Fruit fly (Drosophila melanogaster): ENCODE measurements around the gene CG6813.

DNA sequence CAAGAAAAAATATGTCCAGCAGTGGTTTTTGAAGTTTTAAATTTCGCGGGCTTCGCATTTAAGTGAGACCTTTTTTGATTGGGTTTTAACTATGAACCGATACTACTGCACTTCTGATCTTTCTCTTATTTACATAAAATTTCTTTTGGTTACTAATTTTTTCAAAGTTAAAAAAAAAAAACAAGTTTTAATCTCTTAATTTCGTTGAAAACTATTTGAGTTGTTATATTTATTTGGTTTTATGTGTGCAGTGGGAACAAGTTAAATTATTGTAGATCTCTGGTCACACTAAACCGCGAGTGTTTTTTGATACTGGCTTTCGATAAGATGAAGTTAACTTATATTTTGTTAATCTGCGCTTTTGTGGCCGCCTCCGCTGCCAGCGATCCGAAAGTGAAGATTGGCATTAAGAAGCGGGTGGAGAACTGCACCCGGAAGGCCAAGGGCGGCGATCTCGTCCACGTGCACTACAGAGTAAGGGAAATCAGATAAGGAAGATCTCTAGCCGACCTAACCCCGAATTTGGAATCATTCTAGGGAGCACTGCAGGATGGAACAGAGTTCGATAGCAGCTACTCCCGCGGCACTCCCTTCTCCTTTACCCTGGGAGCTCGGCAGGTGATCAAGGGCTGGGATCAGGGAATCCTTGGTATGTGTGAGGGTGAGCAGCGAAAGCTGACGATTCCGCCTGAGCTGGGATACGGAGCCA, 47.7 kb upstream of the CG6813 start, which contains the start of gene CG14715:
- TF ChIP-seq Ets96B (tag; optimal IDR thresholded peaks at IDR 0.05) (no peak), CG6808 (GFP tag; optimal IDR thresholded peaks at IDR 0.05) (no peak), CG6276 (GFP tag; optimal IDR thresholded peaks at IDR 0.05) (no peak), CG8319 (GFP tag; optimal IDR thresholded peaks at IDR 0.05) (no peak), Sox15 (GFP tag; optimal IDR thresholded peaks at IDR 0.05) (peak; percentile 6), Lpt (GFP tag; optimal IDR thresholded peaks at IDR 0.05) (no peak), CG8119 (GFP tag; IDR thresholded peaks at IDR 0.05) (no peak), Eip93F (GFP tag; optimal IDR thresholded peaks at IDR 0.05) (no peak), cyc (GFP tag; optimal IDR thresholded peaks at IDR 0.05) (peak; percentile 39), Sox102F (GFP tag; optimal IDR thresholded peaks at IDR 0.05) (no peak), svp (GFP tag) (peak; percentile 94), pdm3 (GFP tag; optimal IDR thresholded peaks at IDR 0.05) (no peak), CG11294 (GFP tag; IDR thresholded peaks at IDR 0.05) (no peak; the same call in 1 of the 2 replicates), CG6792 (GFP tag; optimal IDR thresholded peaks at IDR 0.05) (peak; percentile 17)

Data from whole organism, prepupa.